Worm (Caenorhabditis elegans): Measurements from ENCODE around the gene nspf-1.

DNA sequence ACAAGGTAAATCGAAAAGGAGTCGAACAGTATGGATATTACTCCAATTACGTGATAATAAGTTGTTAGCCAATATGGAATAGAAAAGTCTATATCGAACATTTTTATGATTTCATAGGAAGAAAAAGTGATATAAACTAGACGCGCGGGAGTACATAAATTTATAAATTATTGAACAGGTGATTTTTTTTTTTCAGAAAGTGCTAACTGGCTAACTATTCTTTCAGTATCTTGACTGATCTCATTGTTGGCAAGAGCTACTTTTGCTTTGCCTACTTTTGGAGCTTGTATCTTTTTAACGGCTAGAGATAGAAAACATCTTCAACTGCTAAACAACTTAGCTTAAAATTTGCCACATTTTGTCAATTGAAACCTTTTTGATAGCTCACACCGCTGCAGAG lies 15.3 kb downstream of the nspf-1 start, which contains the start of gene sri-60:
- TF ChIP-seq ceh-18 (tag; optimal IDR thresholded peaks at IDR 0.05) (no peak), lin-11 (tag; optimal IDR thresholded peaks at IDR 0.05) (no peak), syd-9 (tag; optimal IDR thresholded peaks at IDR 0.05) (no peak), Y22D7AL.16 (tag; optimal IDR thresholded peaks at IDR 0.05) (no peak), hlh-30 (tag; optimal IDR thresholded peaks at IDR 0.05; ENCODE audit: insufficient read depth) (no peak), pha-4 (tag; optimal IDR thresholded peaks at IDR 0.05) (no peak), ama-1 (optimal IDR thresholded peaks at IDR 0.05) (no peak), elt-4 (tag; optimal IDR thresholded peaks at IDR 0.05) (no peak), unc-3 (GFP tag; conservative IDR thresholded peaks at IDR 0.05) (no peak), unc-3 (tag; optimal IDR thresholded peaks at IDR 0.05) (no peak), ets-4 (tag; optimal IDR thresholded peaks at IDR 0.05) (no peak), T23F11.4 (GFP tag; optimal IDR thresholded peaks at IDR 0.05) (no peak)
